Fruit fly (Drosophila melanogaster) whole organism, embryonic: ENCODE data around the gene SNRPG.

Experiments
- Atf-2 ChIP-seq: fragments of 200-800 bp; sonication (Bioruptor generic); optimal IDR thresholded peaks from 2 replicates; lab custom pipeline; 2016; ENCODE audit warnings: missing biosample characterization, missing genetic modification characterization
- Atf3 ChIP-seq: fragments of 200-800 bp; sonication (Bioruptor generic); optimal IDR thresholded peaks from 3 replicates; lab custom pipeline; 2016; ENCODE audit warnings: missing biosample characterization, missing genetic modification characterization
- Atf6 ChIP-seq: fragments of 200-800 bp; sonication (Bioruptor generic); IDR thresholded peaks from 2 replicates; pipeline ENCODE4 v1.3.6; 2022; ENCODE audit warnings: missing biosample characterization, missing genetic modification characterization
- BEAF-32 ChIP-seq: fragments of 200-800 bp; sonication (Bioruptor generic); optimal IDR thresholded peaks from 3 replicates; lab custom pipeline; 2017; ENCODE audit warnings: missing biosample characterization, missing genetic modification characterization, mild to moderate bottlenecking, moderate library complexity, missing genetic modification reagents
- Bdp1 ChIP-seq: fragments of 200-800 bp; sonication (Bioruptor generic); optimal IDR thresholded peaks from 3 replicates; lab custom pipeline; 2016; ENCODE audit warnings: missing biosample characterization, missing genetic modification characterization
- Bteb2 ChIP-seq: fragments of 200-800 bp; sonication (Bioruptor generic); optimal IDR thresholded peaks from 2 replicates; lab custom pipeline; 2016; ENCODE audit warnings: missing biosample characterization, missing genetic modification characterization
- CG10267 ChIP-seq: fragments of 200-800 bp; sonication (Bioruptor generic); optimal IDR thresholded peaks from 2 replicates; lab custom pipeline; 2018; ENCODE audit warnings: missing biosample characterization, mild to moderate bottlenecking, missing genetic modification characterization, moderate library complexity
- CG11247 ChIP-seq: fragments of 200-800 bp; sonication (Bioruptor generic); IDR thresholded peaks from 2 replicates; pipeline ENCODE4 v1.3.6; 2022; ENCODE audit warnings: missing biosample characterization, missing genetic modification characterization
- CG12155 ChIP-seq: fragments of 200-800 bp; sonication (Bioruptor generic); optimal IDR thresholded peaks from 3 replicates; lab custom pipeline; 2016; ENCODE audit warnings: missing biosample characterization, missing genetic modification characterization
- CG12219 ChIP-seq: fragments of 200-800 bp; sonication (Bioruptor generic); optimal IDR thresholded peaks from 3 replicates; lab custom pipeline; 2018; ENCODE audit warnings: missing biosample characterization, mild to moderate bottlenecking, missing genetic modification characterization
- CG13296 ChIP-seq: fragments of 200-800 bp; sonication (Bioruptor generic); optimal IDR thresholded peaks from 3 replicates; lab custom pipeline; 2018; ENCODE audit warnings: missing biosample characterization, mild to moderate bottlenecking, missing genetic modification characterization
- CG13624 ChIP-seq: fragments of 200-800 bp; sonication (Bioruptor generic); optimal IDR thresholded peaks from 2 replicates; lab custom pipeline; 2016; ENCODE audit warnings: missing biosample characterization, missing genetic modification characterization
- CG14441 ChIP-seq: fragments of 200-800 bp; sonication (Bioruptor generic); IDR thresholded peaks from 2 replicates; pipeline ENCODE4 v1.3.6; 2022; ENCODE audit warnings: missing biosample characterization, missing genetic modification characterization
- CG14860 ChIP-seq: fragments of 200-800 bp; sonication (Bioruptor generic); IDR thresholded peaks from 3 replicates; pipeline ENCODE4 v1.3.6; 2022; ENCODE audit warnings: missing biosample characterization, missing genetic modification characterization; ENCODE audit not compliant: partially characterized antibody
- CG15601 ChIP-seq: fragments of 200-800 bp; sonication (Bioruptor generic); optimal IDR thresholded peaks from 3 replicates; lab custom pipeline; 2019; ENCODE audit warnings: missing biosample characterization, mild to moderate bottlenecking, missing genetic modification characterization, moderate library complexity
- CG1832 ChIP-seq: fragments of 200-800 bp; sonication (Bioruptor generic); optimal IDR thresholded peaks from 2 replicates; lab custom pipeline; 2017; ENCODE audit warnings: missing biosample characterization, mild to moderate bottlenecking, missing genetic modification characterization, inconsistent platforms
- CG18764 ChIP-seq: fragments of 200-800 bp; sonication (Bioruptor generic); optimal IDR thresholded peaks from 3 replicates; lab custom pipeline; 2016; ENCODE audit warnings: missing biosample characterization, missing genetic modification characterization
- CG30431 ChIP-seq: fragments of 200-800 bp; sonication (Bioruptor generic); optimal IDR thresholded peaks from 2 replicates; lab custom pipeline; 2017; ENCODE audit warnings: missing biosample characterization, missing genetic modification characterization
- CG3281 ChIP-seq: fragments of 200-800 bp; sonication (Bioruptor generic); optimal IDR thresholded peaks from 3 replicates; lab custom pipeline; 2017; ENCODE audit warnings: missing biosample characterization, mild to moderate bottlenecking, missing genetic modification characterization
- CG3726 ChIP-seq: fragments of 200-800 bp; sonication (Bioruptor generic); IDR thresholded peaks from 3 replicates; pipeline ENCODE4, ENCODE4 v1.3.6; 2022; ENCODE audit warnings: missing biosample characterization, missing genetic modification characterization
- CG4617 ChIP-seq: fragments of 200-800 bp; sonication (Bioruptor generic); optimal IDR thresholded peaks from 3 replicates; lab custom pipeline; 2016; ENCODE audit warnings: missing biosample characterization, missing genetic modification characterization, borderline replicate concordance
- CG6791 ChIP-seq: fragments of 200-800 bp; sonication (Bioruptor generic); IDR thresholded peaks from 3 replicates; pipeline ENCODE4 v1.3.6; 2022; ENCODE audit warnings: missing biosample characterization, missing genetic modification characterization; ENCODE audit not compliant: partially characterized antibody
- CG6854 ChIP-seq: fragments of 200-800 bp; sonication (Bioruptor generic); optimal IDR thresholded peaks from 3 replicates; lab custom pipeline; 2017; ENCODE audit warnings: missing biosample characterization, mild to moderate bottlenecking, missing genetic modification characterization
- CG7786 ChIP-seq: fragments of 200-800 bp; sonication (Bioruptor generic); optimal IDR thresholded peaks from 2 replicates; lab custom pipeline; 2016; ENCODE audit warnings: missing biosample characterization, missing genetic modification characterization
- D19A ChIP-seq: fragments of 200-800 bp; optimal IDR thresholded peaks from 3 replicates; lab custom pipeline; 2019; ENCODE audit warnings: missing biosample characterization, mild to moderate bottlenecking, missing genetic modification characterization, moderate library complexity
- Dbx ChIP-seq: fragments of 200-800 bp; sonication (Bioruptor generic); IDR thresholded peaks from 3 replicates; pipeline ENCODE4 v1.3.6; 2022; ENCODE audit warnings: missing biosample characterization, missing genetic modification characterization
- Drgx ChIP-seq: fragments of 200-800 bp; sonication (Bioruptor generic); IDR thresholded peaks from 2 replicates; pipeline ENCODE4 v1.3.6; 2022; ENCODE audit warnings: missing biosample characterization, missing genetic modification characterization
- H2.0 ChIP-seq: fragments of 200-800 bp; sonication (Bioruptor generic); IDR thresholded peaks from 2 replicates; pipeline ENCODE4 v1.3.6; 2022; ENCODE audit warnings: missing biosample characterization, missing genetic modification characterization
- HLHmδ ChIP-seq: fragments of 200-800 bp; sonication (Bioruptor generic); optimal IDR thresholded peaks from 2 replicates; lab custom pipeline; 2018; ENCODE audit warnings: missing biosample characterization, mild to moderate bottlenecking, missing genetic modification characterization, moderate library complexity
- Hsf ChIP-seq: fragments of 200-800 bp; sonication (Bioruptor generic); optimal IDR thresholded peaks from 3 replicates; lab custom pipeline; 2016; ENCODE audit warnings: missing biosample characterization, missing genetic modification characterization
- Lhr ChIP-seq: fragments of 200-800 bp; sonication (Bioruptor generic); optimal IDR thresholded peaks from 3 replicates; lab custom pipeline; 2017; ENCODE audit warnings: mild to moderate bottlenecking, missing biosample characterization, missing genetic modification reagents, missing genetic modification characterization
- Meics ChIP-seq: fragments of 200-800 bp; sonication (Bioruptor generic); optimal IDR thresholded peaks from 2 replicates; lab custom pipeline; 2017; ENCODE audit warnings: missing biosample characterization, mild to moderate bottlenecking, missing genetic modification characterization
- Mes4 ChIP-seq: fragments of 200-800 bp; sonication (Bioruptor generic); optimal IDR thresholded peaks from 2 replicates; lab custom pipeline; 2016; ENCODE audit warnings: missing biosample characterization, missing genetic modification characterization
- Nf-YA ChIP-seq: fragments of 200-800 bp; sonication (Bioruptor generic); IDR thresholded peaks from 2 replicates; pipeline ENCODE4 v1.3.6; 2022; ENCODE audit warnings: missing biosample characterization, missing genetic modification characterization
- Nf-YC ChIP-seq: fragments of 200-800 bp; optimal IDR thresholded peaks from 3 replicates; lab custom pipeline; 2019; ENCODE audit warnings: missing biosample characterization, mild to moderate bottlenecking, missing genetic modification characterization, moderate library complexity
- Optix ChIP-seq: fragments of 200-800 bp; sonication (Bioruptor generic); IDR thresholded peaks from 3 replicates; pipeline ENCODE4 v1.3.6; 2022; ENCODE audit warnings: missing biosample characterization, missing genetic modification characterization
- Sry-δ ChIP-seq: fragments of 200-800 bp; sonication (Bioruptor generic); optimal IDR thresholded peaks from 2 replicates; lab custom pipeline; 2016; ENCODE audit warnings: missing biosample characterization, missing genetic modification characterization
- Trl ChIP-seq, 3 experiments: fragments of >200 bp in 2 of 3; fragments of 200-800 bp in 1 of 3; sonication (Bioruptor generic) in 1 of 3; optimal IDR thresholded peaks; 2 replicates in 1 of 3; 3 replicates in 2 of 3; lab custom pipeline; 2016 to 2017; ENCODE audit warnings: missing biosample characterization in 1 of 3, missing genetic modification characterization in 1 of 3
- chn ChIP-seq: fragments of 200-800 bp; sonication (Bioruptor generic); optimal IDR thresholded peaks from 2 replicates; lab custom pipeline; 2016; ENCODE audit warnings: missing biosample characterization, missing genetic modification characterization
- dmrt99B ChIP-seq: fragments of 200-800 bp; sonication (Bioruptor generic); optimal IDR thresholded peaks from 2 replicates; lab custom pipeline; 2018; ENCODE audit warnings: missing biosample characterization, mild to moderate bottlenecking, missing genetic modification characterization, moderate library complexity
- kah ChIP-seq: fragments of 200-800 bp; sonication (Bioruptor generic); optimal IDR thresholded peaks from 2 replicates; lab custom pipeline; 2018; ENCODE audit warnings: missing biosample characterization, mild to moderate bottlenecking, missing genetic modification characterization
- kni ChIP-seq: fragments of 200-800 bp; sonication (Bioruptor generic); optimal IDR thresholded peaks from 3 replicates; lab custom pipeline; 2017; ENCODE audit warnings: mild to moderate bottlenecking, missing biosample characterization, missing genetic modification reagents, missing genetic modification characterization
- nom ChIP-seq: fragments of 200-800 bp; sonication (Bioruptor generic); optimal IDR thresholded peaks from 2 replicates; lab custom pipeline; 2017; ENCODE audit warnings: missing biosample characterization, missing genetic modification characterization, mild to moderate bottlenecking, moderate library complexity, missing genetic modification reagents
- pfk ChIP-seq: fragments of 200-800 bp; sonication (Bioruptor generic); optimal IDR thresholded peaks from 2 replicates; lab custom pipeline; 2018; ENCODE audit warnings: missing biosample characterization, mild to moderate bottlenecking, missing genetic modification characterization, moderate library complexity
- rib ChIP-seq: fragments of 200-800 bp; sonication (Bioruptor generic); IDR thresholded peaks from 2 replicates; pipeline ENCODE4 v1.3.6; 2022; ENCODE audit warnings: missing biosample characterization, missing genetic modification characterization
- stwl ChIP-seq: fragments of 200-800 bp; sonication (Bioruptor generic); optimal IDR thresholded peaks from 3 replicates; lab custom pipeline; 2018; ENCODE audit warnings: missing biosample characterization, mild to moderate bottlenecking, missing genetic modification characterization, moderate library complexity
- vvl ChIP-seq: fragments of 200-800 bp; sonication (Bioruptor generic); IDR thresholded peaks from 2 replicates; pipeline ENCODE4 v1.3.6; 2022; ENCODE audit warnings: missing biosample characterization, missing genetic modification characterization
- zen2 ChIP-seq: fragments of 200-800 bp; sonication (Bioruptor generic); IDR thresholded peaks from 3 replicates; pipeline ENCODE4 v1.3.6; 2022; ENCODE audit warnings: missing biosample characterization, missing genetic modification characterization; ENCODE audit not compliant: partially characterized antibody

SNRPG gene

dm6 chrX:16640260-16641100 is at the start of gene SNRPG, which contains the start of gene mthl1 (continued):
- TF ChIP-seq CG13296 (GFP tag; lab: Kevin White, UChicago) (peak; percentile 48), D19A (tag; lab: Kevin White, UChicago) (no peak), Meics (GFP tag; lab: Kevin White, UChicago) (peak; percentile 76), CG1832 (GFP tag; lab: Kevin White, UChicago) (no peak), Sry-δ (GFP tag; lab: Kevin White, UChicago) (peak; percentile 85), nom (peak; percentile 31), CG30431 (GFP tag; lab: Kevin White, UChicago) (peak; percentile 78), CG10267 (tag; lab: Kevin White, UChicago) (peak; percentile 67), H2.0 (peak; percentile 93), CG3281 (GFP tag; lab: Kevin White, UChicago) (peak; percentile 53), CG6854 (GFP tag; lab: Kevin White, UChicago) (no peak), CG14441 (peak; percentile 96), rib (GFP tag; lab: Robert Waterston, UW) (peak; percentile 91), CG7786 (GFP tag; lab: Kevin White, UChicago) (peak; percentile 77), Atf3 (GFP tag; lab: Kevin White, UChicago) (peak; percentile 64), Atf-2 (GFP tag; lab: Kevin White, UChicago) (peak; percentile 77), Nf-YC (tag; lab: Kevin White, UChicago) (peak; percentile 46), CG13624 (GFP tag; lab: Kevin White, UChicago) (peak; percentile 76), Drgx (GFP tag; lab: Robert Waterston, UW) (peak; percentile 88), CG6791 (peak; percentile 60; the same call in 2 of the 3 replicates), Dbx (peak; percentile 94), Lhr (GFP tag; lab: Kevin White, UChicago) (peak; percentile 86), dmrt99B (tag; lab: Kevin White, UChicago) (peak; percentile 74), CG12155 (peak; percentile 81), Nf-YA (GFP tag; lab: Robert Waterston, UW) (peak; percentile 61; the same call in 1 of the 2 replicates), CG14860 (GFP tag; lab: Robert Waterston, UW) (peak; percentile 47; the same call in 1 of the 3 replicates), kah (GFP tag; lab: Kevin White, UChicago) (no peak), CG15601 (tag; lab: Kevin White, UChicago) (no peak), Atf6 (GFP tag; lab: Robert Waterston, UW) (peak; percentile 84), pfk (GFP tag; lab: Kevin White, UChicago) (peak; percentile 45), CG3726 (GFP tag; lab: Robert Waterston, UW) (peak; percentile 91), CG18764 (peak; percentile 59), BEAF-32 (GFP tag; lab: Kevin White, UChicago) (peak; percentile 83), Optix (GFP tag; lab: Robert Waterston, UW) (peak; percentile 89), Trl (optimal IDR thresholded peaks at IDR 0.05; lab: Kevin White, UChicago) (no peak), Trl (GFP tag; optimal IDR thresholded peaks at IDR 0.05; lab: Kevin White, UChicago) (peak; percentile 71), CG12219 (GFP tag; lab: Kevin White, UChicago) (peak; percentile 23), Bteb2 (peak; percentile 59), stwl (tag; lab: Kevin White, UChicago) (peak; percentile 45), vvl (GFP tag; lab: Robert Waterston, UW) (peak; percentile 94), chn (GFP tag; lab: Kevin White, UChicago) (peak; percentile 90), zen2 (no peak), HLHmδ (GFP tag; lab: Kevin White, UChicago) (peak; percentile 19), Mes4 (GFP tag; lab: Kevin White, UChicago) (peak; percentile 32), Hsf (peak; percentile 83), kni (GFP tag; lab: Kevin White, UChicago) (no peak), CG4617 (GFP tag; lab: Kevin White, UChicago) (peak; percentile 34), CG11247 (GFP tag; lab: Robert Waterston, UW) (peak; percentile 91), Bdp1 (GFP tag; lab: Kevin White, UChicago) (peak; percentile 70)
